Worm (Caenorhabditis elegans) whole organism, L3 larva: ENCODE measurements around the gene gcy-8.

Experiments used
- ZK546.5 ChIP-seq: sonication (generic microtip); optimal IDR thresholded peaks from 2 replicates; lab custom pipeline; 2017; ENCODE audit warnings: missing biosample characterization, missing genetic modification characterization
- aly-2 ChIP-seq: fragments of 150-350 bp; optimal IDR thresholded peaks from 2 replicates; lab custom pipeline; 2014; ENCODE audit warnings: missing biosample characterization, missing genetic modification characterization
- ama-1 ChIP-seq: fragments of 150-350 bp; optimal IDR thresholded peaks from 2 replicates; lab custom pipeline; 2018
- elt-3 ChIP-seq, 3 experiments: fragments of 150-350 bp in 1 of 3; sonication (generic microtip) in 2 of 3; optimal IDR thresholded peaks; 2 replicates in 2 of 3; 4 replicates in 1 of 3; lab custom pipeline; 2014 to 2017; ENCODE audit warnings: missing biosample characterization in 3 of 3, missing genetic modification characterization in 3 of 3
- hmg-11 ChIP-seq: sonication (generic microtip); optimal IDR thresholded peaks from 2 replicates; lab custom pipeline; 2016; ENCODE audit warnings: missing genetic modification characterization, missing compliant biosample characterization
- jun-1 ChIP-seq: fragments of 150-350 bp; optimal IDR thresholded peaks from 2 replicates; lab custom pipeline; 2014; ENCODE audit warnings: missing biosample characterization, missing genetic modification reagents, missing genetic modification characterization
- mdl-1 ChIP-seq: fragments of 150-350 bp; optimal IDR thresholded peaks from 2 replicates; lab custom pipeline; 2014; ENCODE audit warnings: missing biosample characterization, missing genetic modification characterization
- nhr-11 ChIP-seq: fragments of 150-350 bp; optimal IDR thresholded peaks from 2 replicates; lab custom pipeline; 2014; ENCODE audit warnings: missing biosample characterization, missing genetic modification characterization
- nhr-12 ChIP-seq: fragments of 150-350 bp; optimal IDR thresholded peaks from 2 replicates; lab custom pipeline; 2014; ENCODE audit warnings: missing biosample characterization, missing genetic modification characterization
- nhr-28 ChIP-seq: fragments of 150-350 bp; optimal IDR thresholded peaks from 2 replicates; lab custom pipeline; 2014; ENCODE audit warnings: missing biosample characterization, missing genetic modification characterization
- pqm-1 ChIP-seq: fragments of 150-350 bp; optimal IDR thresholded peaks from 2 replicates; lab custom pipeline; 2017; ENCODE audit warnings: missing biosample characterization, missing genetic modification characterization, inconsistent platforms
- sea-2 ChIP-seq: fragments of 150-350 bp; sonication (generic microtip); optimal IDR thresholded peaks from 4 replicates; lab custom pipeline; 2014; ENCODE audit warnings: missing biosample characterization, missing genetic modification reagents, missing genetic modification characterization

DNA sequence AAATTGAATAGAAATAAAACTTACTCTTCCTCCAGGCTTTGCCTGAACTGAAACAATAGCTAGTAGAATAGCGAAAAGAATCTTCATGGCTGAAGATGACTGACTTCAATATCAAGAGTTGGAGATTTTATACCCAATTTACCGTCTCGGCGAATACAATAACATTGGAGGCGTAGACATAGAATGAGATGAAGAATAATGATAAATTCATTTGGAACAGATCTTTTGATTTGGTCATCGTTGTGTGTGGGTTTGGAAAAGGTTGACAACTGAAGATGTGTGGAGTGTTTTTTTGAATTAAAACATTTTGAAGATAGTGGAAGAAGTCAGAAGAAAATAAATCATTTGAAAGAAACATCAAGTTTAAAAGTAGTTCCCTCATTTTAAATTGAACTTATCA, 48.3 kb downstream of the gcy-8 start, which contains the start of gene F57H12.6:
- TF ChIP-seq aly-2 (tag; lab: Kevin White, UChicago) (no peak), mdl-1 (no peak), ama-1 (no peak), nhr-28 (tag; lab: Kevin White, UChicago) (no peak), hmg-11 (tag; lab: Kevin White, UChicago) (no peak), jun-1 (tag; lab: Kevin White, UChicago) (no peak), ZK546.5 (tag; lab: Kevin White, UChicago) (no peak), elt-3 (tag; optimal IDR thresholded peaks at IDR 0.05; lab: Kevin White, UChicago) (no peak), pqm-1 (no peak), nhr-11 (no peak), nhr-12 (tag; lab: Kevin White, UChicago) (no peak), sea-2 (GFP tag; lab: Kevin White, UChicago) (no peak)
